Fruit fly (Drosophila melanogaster) whole organism, wandering third instar larva: ENCODE data around the gene CG12766.

ENCODE experiments used
- Abd-B ChIP-seq: fragments of >200 bp; optimal IDR thresholded peaks from 2 replicates; lab custom pipeline; 2017; ENCODE audit warnings: missing biosample characterization, missing genetic modification characterization
- CG32264 ChIP-seq: fragments of 200-800 bp; sonication (Bioruptor generic); optimal IDR thresholded peaks from 2 replicates; lab custom pipeline; 2016; ENCODE audit warnings: missing biosample characterization, missing genetic modification characterization
- CG9705 ChIP-seq: fragments of 200-800 bp; sonication (Bioruptor generic); optimal IDR thresholded peaks from 2 replicates; lab custom pipeline; 2018; ENCODE audit warnings: missing biosample characterization, mild to moderate bottlenecking, missing genetic modification characterization
- CrebA ChIP-seq: fragments of 200-800 bp; sonication (Bioruptor generic); optimal IDR thresholded peaks from 2 replicates; lab custom pipeline; 2016; ENCODE audit warnings: missing biosample characterization, mild to moderate bottlenecking, missing genetic modification characterization, borderline replicate concordance
- Dfd ChIP-seq: fragments of >200 bp; optimal IDR thresholded peaks from 2 replicates; lab custom pipeline; 2017; ENCODE audit warnings: missing biosample characterization, missing genetic modification characterization
- Dif ChIP-seq: fragments of 200-275, 200-300 bp; sonication (Bioruptor generic); optimal IDR thresholded peaks from 2 replicates; lab custom pipeline; 2018; ENCODE audit warnings: missing biosample characterization, missing genetic modification characterization; ENCODE audit not compliant: partially characterized antibody
- GATAd ChIP-seq: sonication (Bioruptor generic); optimal IDR thresholded peaks from 2 replicates; lab custom pipeline; 2016; ENCODE audit warnings: missing biosample characterization, missing genetic modification characterization
- HLH106 ChIP-seq: fragments of 200-800 bp; optimal IDR thresholded peaks from 3 replicates; lab custom pipeline; 2019; ENCODE audit warnings: missing biosample characterization, mild to moderate bottlenecking, missing genetic modification characterization, moderate library complexity
- Hnf4 ChIP-seq: fragments of 200-800 bp; sonication (Bioruptor generic); optimal IDR thresholded peaks from 2 replicates; lab custom pipeline; 2016; ENCODE audit warnings: missing biosample characterization, mild to moderate bottlenecking, missing genetic modification characterization
- Hr78 ChIP-seq: fragments of >200 bp; optimal IDR thresholded peaks from 2 replicates; lab custom pipeline; 2017; ENCODE audit warnings: missing biosample characterization, missing genetic modification characterization
- Hr83 ChIP-seq: fragments of 200-300 bp; sonication (Bioruptor generic); optimal IDR thresholded peaks from 2 replicates; lab custom pipeline; 2016; ENCODE audit warnings: missing biosample characterization, mild to moderate bottlenecking, missing genetic modification characterization, moderate library complexity; ENCODE audit not compliant: poor library complexity, severe bottlenecking
- Jra ChIP-seq: sonication (Bioruptor generic); optimal IDR thresholded peaks from 2 replicates; lab custom pipeline; 2016; ENCODE audit warnings: missing biosample characterization, missing genetic modification characterization
- Mio ChIP-seq: sonication (Bioruptor generic); optimal IDR thresholded peaks from 2 replicates; lab custom pipeline; 2016; ENCODE audit warnings: missing biosample characterization, missing genetic modification characterization
- Myc ChIP-seq: fragments of >200 bp; optimal IDR thresholded peaks from 2 replicates; lab custom pipeline; 2017
- N ChIP-seq: fragments of >200 bp; optimal IDR thresholded peaks from 2 replicates; lab custom pipeline; 2018; ENCODE audit warnings: missing biosample characterization, missing external identifiers, missing genetic modification characterization
- OdsH ChIP-seq: fragments of 200-800 bp; sonication (Bioruptor generic); optimal IDR thresholded peaks from 2 replicates; lab custom pipeline; 2016; ENCODE audit warnings: missing biosample characterization, mild to moderate bottlenecking, missing genetic modification characterization
- Rel ChIP-seq, 2 experiments: fragments of 200-800 bp; sonication (Bioruptor generic) in 1 of 2; optimal IDR thresholded peaks; 2 replicates in 1 of 2; 3 replicates in 1 of 2; lab custom pipeline; 2016 to 2019; ENCODE audit warnings: mild to moderate bottlenecking in 2 of 2, missing biosample characterization in 2 of 2, missing genetic modification characterization in 2 of 2, moderate library complexity in 1 of 2
- Sp1 ChIP-seq: fragments of 200-800 bp; sonication (Bioruptor generic); optimal IDR thresholded peaks from 3 replicates; lab custom pipeline; 2019; ENCODE audit warnings: missing biosample characterization, mild to moderate bottlenecking, missing genetic modification characterization, moderate library complexity
- Vsx2 ChIP-seq: fragments of 200-300, 225-300 bp; sonication (Bioruptor generic); optimal IDR thresholded peaks from 2 replicates; lab custom pipeline; 2018; ENCODE audit warnings: missing biosample characterization, missing genetic modification characterization; ENCODE audit not compliant: partially characterized antibody
- br ChIP-seq: fragments of 200-800 bp; sonication (Bioruptor generic); optimal IDR thresholded peaks from 2 replicates; lab custom pipeline; 2016; ENCODE audit warnings: missing biosample characterization, missing genetic modification characterization
- brk ChIP-seq: fragments of 200-800 bp; sonication (Bioruptor generic); optimal IDR thresholded peaks from 2 replicates; lab custom pipeline; 2016; ENCODE audit warnings: missing biosample characterization, mild to moderate bottlenecking, missing genetic modification characterization
- dl ChIP-seq, 2 experiments: fragments of 175-275, 200-275 bp in 1 of 2; fragments of 200-275 bp in 1 of 2; sonication (Bioruptor generic); optimal IDR thresholded peaks; lab custom pipeline; 2018; ENCODE audit warnings: mild to moderate bottlenecking in 2 of 2, missing biosample characterization in 2 of 2, missing genetic modification characterization in 2 of 2, moderate library complexity in 2 of 2; ENCODE audit not compliant: partially characterized antibody in 2 of 2, insufficient read depth in 1 of 2
- dmrt93B ChIP-seq: fragments of 200-800 bp; sonication (Bioruptor generic); optimal IDR thresholded peaks from 2 replicates; lab custom pipeline; 2018; ENCODE audit warnings: missing biosample characterization, mild to moderate bottlenecking, missing genetic modification characterization
- dsf ChIP-seq: sonication (Bioruptor generic); optimal IDR thresholded peaks from 2 replicates; lab custom pipeline; 2016; ENCODE audit warnings: missing biosample characterization, missing genetic modification characterization, borderline replicate concordance
- ey ChIP-seq: fragments of 200-800 bp; sonication (Bioruptor generic); optimal IDR thresholded peaks from 2 replicates; lab custom pipeline; 2016; ENCODE audit warnings: missing biosample characterization, missing genetic modification characterization
- foxo ChIP-seq, 2 experiments: fragments of 200-800 bp; sonication (Bioruptor generic); optimal IDR thresholded peaks; 2 replicates in 1 of 2; 3 replicates in 1 of 2; lab custom pipeline; 2016 to 2017; ENCODE audit warnings: missing biosample characterization in 2 of 2, missing genetic modification characterization in 2 of 2
- fru ChIP-seq: fragments of 200-800 bp; sonication (Bioruptor generic); optimal IDR thresholded peaks from 3 replicates; lab custom pipeline; 2016; ENCODE audit warnings: missing biosample characterization, mild to moderate bottlenecking, missing genetic modification characterization
- h ChIP-seq: fragments of 200-800 bp; sonication (Bioruptor generic); optimal IDR thresholded peaks from 3 replicates; lab custom pipeline; 2016; ENCODE audit warnings: missing biosample characterization, mild to moderate bottlenecking, missing genetic modification characterization
- jim ChIP-seq: fragments of 175-275, 200-325 bp; sonication (Bioruptor generic); optimal IDR thresholded peaks from 2 replicates; lab custom pipeline; 2016; ENCODE audit warnings: missing biosample characterization, mild to moderate bottlenecking, missing genetic modification characterization
- lola ChIP-seq: fragments of >200 bp; optimal IDR thresholded peaks from 2 replicates; lab custom pipeline; 2017; ENCODE audit warnings: missing biosample characterization, missing genetic modification characterization
- pan ChIP-seq: fragments of >200 bp; optimal IDR thresholded peaks from 2 replicates; lab custom pipeline; 2017
- psq ChIP-seq: fragments of 200-800 bp; sonication (Bioruptor generic); optimal IDR thresholded peaks from 3 replicates; lab custom pipeline; 2017; ENCODE audit warnings: missing biosample characterization, mild to moderate bottlenecking, missing genetic modification characterization, moderate library complexity
- rgr ChIP-seq: fragments of 200-800 bp; sonication (Bioruptor generic); optimal IDR thresholded peaks from 3 replicates; lab custom pipeline; 2016; ENCODE audit warnings: missing biosample characterization, mild to moderate bottlenecking, missing genetic modification characterization
- sage ChIP-seq: fragments of 200-800 bp; sonication (Bioruptor generic); optimal IDR thresholded peaks from 2 replicates; lab custom pipeline; 2016; ENCODE audit warnings: missing biosample characterization, mild to moderate bottlenecking, missing genetic modification characterization
- sv ChIP-seq: fragments of 200-800 bp; sonication (Bioruptor generic); optimal IDR thresholded peaks from 3 replicates; lab custom pipeline; 2016; ENCODE audit warnings: missing biosample characterization, missing genetic modification characterization
- tai ChIP-seq: sonication (Bioruptor generic); optimal IDR thresholded peaks from 2 replicates; lab custom pipeline; 2016; ENCODE audit warnings: missing biosample characterization, missing genetic modification characterization
- usp ChIP-seq: fragments of >200 bp; optimal IDR thresholded peaks from 2 replicates; lab custom pipeline; 2017; ENCODE audit warnings: missing biosample characterization, missing genetic modification characterization
- woc ChIP-seq: sonication (Bioruptor generic); optimal IDR thresholded peaks from 2 replicates; lab custom pipeline; 2016; ENCODE audit warnings: missing biosample characterization, mild to moderate bottlenecking, missing genetic modification characterization

CG12766 gene

DNA sequence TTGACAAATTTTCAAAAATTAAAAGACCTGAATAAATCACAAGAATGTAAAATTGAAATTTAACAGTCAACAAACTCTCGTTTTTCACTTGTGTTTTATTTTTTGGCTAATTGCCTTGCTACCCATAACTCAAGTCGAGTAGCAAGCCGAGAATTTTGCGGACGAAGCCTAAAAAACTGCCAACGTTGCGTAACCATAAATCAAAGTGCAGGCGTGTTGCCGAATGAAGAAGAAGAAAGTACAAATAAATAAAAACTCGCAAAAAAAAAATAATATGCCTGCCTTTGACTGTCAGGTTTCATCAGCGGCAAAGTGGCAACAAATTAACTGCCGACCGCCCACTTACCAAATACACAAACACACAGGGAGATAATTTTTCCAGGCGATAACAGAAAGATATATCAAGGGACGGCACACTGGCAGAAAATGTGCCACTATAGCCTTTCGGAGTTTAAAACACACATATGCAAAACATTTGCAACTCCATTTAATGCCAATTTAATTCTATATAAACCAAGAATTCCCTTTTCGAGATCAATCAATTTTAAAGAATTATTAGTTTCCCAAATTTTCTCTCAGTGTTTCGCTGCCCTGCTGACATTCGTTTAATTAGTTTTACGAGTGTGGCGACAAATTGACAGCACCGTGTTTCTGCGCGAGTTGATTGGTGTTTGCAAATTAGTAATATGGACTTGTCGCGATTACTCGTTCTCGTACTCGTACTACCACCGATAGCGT is 11.6 kb downstream of the CG12766 start:
- TF ChIP-seq jim (GFP tag; lab: Kevin White, UChicago) (peak; percentile 24), Rel (GFP tag; optimal IDR thresholded peaks at IDR 0.05; lab: Kevin White, UChicago) (peak; percentile 58), Rel (tag; optimal IDR thresholded peaks at IDR 0.05; lab: Kevin White, UChicago) (peak; percentile 74), Dif (no peak), brk (peak; percentile 85), Dfd (GFP tag; lab: Kevin White, UChicago) (no peak), CG9705 (GFP tag; lab: Kevin White, UChicago) (peak; percentile 78), GATAd (GFP tag; lab: Kevin White, UChicago) (peak; percentile 84), psq (peak; percentile 89), CG32264 (GFP tag; lab: Kevin White, UChicago) (peak; percentile 75), Hr83 (GFP tag; lab: Kevin White, UChicago) (peak; percentile 70), CrebA (peak; percentile 77), woc (GFP tag; lab: Kevin White, UChicago) (peak; percentile 57), h (GFP tag; lab: Kevin White, UChicago) (peak; percentile 97), Vsx2 (no peak), br (GFP tag; lab: Kevin White, UChicago) (peak; percentile 94), sv (peak; percentile 88), Sp1 (peak; percentile 91), Hnf4 (GFP tag; lab: Kevin White, UChicago) (peak; percentile 92), Mio (GFP tag; lab: Kevin White, UChicago) (peak; percentile 71), Abd-B (GFP tag; lab: Kevin White, UChicago) (no peak), dl (GFP tag; optimal IDR thresholded peaks at IDR 0.05; lab: Kevin White, UChicago; ENCODE audit: insufficient read depth in 1 of 2, partially characterized antibody in 2 of 2) (no peak), dsf (peak; percentile 74), tai (peak; percentile 87), usp (GFP tag; lab: Kevin White, UChicago) (no peak), lola (GFP tag; lab: Kevin White, UChicago) (no peak), dmrt93B (GFP tag; lab: Kevin White, UChicago) (peak; percentile 79), HLH106 (peak; percentile 92), Myc (lab: Kevin White, UChicago) (no peak), foxo (GFP tag; optimal IDR thresholded peaks at IDR 0.05; lab: Kevin White, UChicago) (peak; percentile 37 to 95), Jra (GFP tag; lab: Kevin White, UChicago) (peak; percentile 84), pan (lab: Kevin White, UChicago) (no peak), rgr (GFP tag; lab: Kevin White, UChicago) (peak; percentile 97), OdsH (peak; percentile 95), N (GFP tag; lab: Kevin White, UChicago) (no peak), fru (GFP tag; lab: Kevin White, UChicago) (peak; percentile 93), ey (peak; percentile 97), Hr78 (GFP tag; lab: Kevin White, UChicago) (no peak), sage (GFP tag; lab: Kevin White, UChicago) (peak; percentile 79)

DNA sequence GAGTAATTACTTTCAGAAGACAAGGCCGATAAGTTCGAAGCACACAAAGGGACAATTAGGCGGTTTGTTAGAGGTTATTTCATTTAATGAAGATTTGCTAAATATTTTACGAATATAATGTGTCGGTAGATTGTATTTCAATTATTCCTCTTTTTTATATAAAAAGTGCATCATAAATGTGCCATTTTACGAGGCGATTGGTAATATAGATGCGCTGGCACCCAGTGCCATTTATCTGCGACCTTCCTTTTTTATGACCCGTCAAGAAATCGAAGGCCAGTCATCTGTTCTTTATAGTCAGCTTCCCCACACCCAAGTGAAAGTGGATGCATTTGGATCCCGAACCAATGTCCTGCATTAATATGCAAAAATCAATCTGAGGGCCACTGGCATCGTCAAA is 12.5 kb downstream of the CG12766 start:
- TF ChIP-seq dl (GFP tag; optimal IDR thresholded peaks at IDR 0.05; lab: Kevin White, UChicago; ENCODE audit: insufficient read depth in 1 of 2, partially characterized antibody in 2 of 2) (no peak), brk (no peak), Hnf4 (GFP tag; lab: Kevin White, UChicago) (no peak), fru (GFP tag; lab: Kevin White, UChicago) (no peak), foxo (GFP tag; optimal IDR thresholded peaks at IDR 0.05; lab: Kevin White, UChicago) (no peak), Dif (no peak), Hr78 (GFP tag; lab: Kevin White, UChicago) (no peak), HLH106 (no peak), h (GFP tag; lab: Kevin White, UChicago) (no peak), dsf (no peak), br (GFP tag; lab: Kevin White, UChicago) (no peak), Rel (GFP tag; optimal IDR thresholded peaks at IDR 0.05; lab: Kevin White, UChicago) (no peak), Rel (tag; optimal IDR thresholded peaks at IDR 0.05; lab: Kevin White, UChicago) (no peak)
- TF ChIP-seq, all 38 proteins: peak for 0
